Worm (Caenorhabditis elegans) whole organism, L1 larva: ENCODE results near the gene Y49E10.30.

Experiments
- C16A3.4 ChIP-seq: fragments of 150-350 bp; optimal IDR thresholded peaks from 2 replicates; lab custom pipeline; 2014; ENCODE audit warnings: missing biosample characterization, missing genetic modification characterization
- C34B4.2 ChIP-seq: sonication (generic microtip); optimal IDR thresholded peaks from 2 replicates; lab custom pipeline; 2017; ENCODE audit warnings: mild to moderate bottlenecking, missing genetic modification characterization, missing compliant biosample characterization
- F16B12.6 ChIP-seq: fragments of 150-350 bp; optimal IDR thresholded peaks from 2 replicates; lab custom pipeline; 2014; ENCODE audit warnings: missing biosample characterization, missing genetic modification characterization
- Y116A8C.19 ChIP-seq: sonication (generic microtip); optimal IDR thresholded peaks from 2 replicates; lab custom pipeline; 2016; ENCODE audit warnings: missing compliant biosample characterization, missing genetic modification characterization, borderline replicate concordance
- aha-1 ChIP-seq: fragments of 150-350 bp; optimal IDR thresholded peaks from 2 replicates; lab custom pipeline; 2014; ENCODE audit warnings: missing biosample characterization, missing genetic modification characterization
- alr-1 ChIP-seq: fragments of 200-800 bp; sonication (Bioruptor generic); optimal IDR thresholded peaks from 2 replicates; lab custom pipeline; 2018; ENCODE audit warnings: borderline replicate concordance, mild to moderate bottlenecking, missing genetic modification characterization, missing compliant biosample characterization
- aly-2 ChIP-seq: fragments of 150-350 bp; optimal IDR thresholded peaks from 2 replicates; lab custom pipeline; 2014; ENCODE audit warnings: missing biosample characterization, missing genetic modification characterization
- ama-1 ChIP-seq: fragments of 150-350 bp; optimal IDR thresholded peaks from 2 replicates; lab custom pipeline; 2014
- ceh-8 ChIP-seq: fragments of 200-800 bp; sonication (Bioruptor generic); optimal IDR thresholded peaks from 2 replicates; lab custom pipeline; 2018; ENCODE audit warnings: mild to moderate bottlenecking, missing genetic modification characterization, moderate library complexity, missing compliant biosample characterization
- ceh-82 ChIP-seq, 3 experiments: fragments of 150-350 bp in 1 of 3; sonication (generic microtip) in 2 of 3; optimal IDR thresholded peaks; 2 replicates each; lab custom pipeline; 2014 to 2017; ENCODE audit warnings: missing biosample characterization in 3 of 3, missing genetic modification characterization in 3 of 3
- dpl-1 ChIP-seq, 3 experiments: fragments of 150-350 bp in 2 of 3; sonication (generic microtip) in 1 of 3; optimal IDR thresholded peaks; 2 replicates each; lab custom pipeline; 2014 to 2017; ENCODE audit warnings: missing biosample characterization in 3 of 3, missing genetic modification characterization in 3 of 3, missing genetic modification reagents in 3 of 3
- efl-1 ChIP-seq, 4 experiments: fragments of 150-350 bp; optimal IDR thresholded peaks in 3 of 4; peaks in 1 of 4; 1 replicate in 1 of 4; 2 replicates in 3 of 4; lab custom pipeline; 2014; ENCODE audit warnings: missing biosample characterization in 2 of 4, missing genetic modification characterization in 2 of 4, missing genetic modification reagents in 2 of 4
- efl-3 ChIP-seq: fragments of 200-800 bp; sonication (Bioruptor generic); optimal IDR thresholded peaks from 2 replicates; lab custom pipeline; 2018; ENCODE audit warnings: mild to moderate bottlenecking, missing genetic modification characterization, missing compliant biosample characterization
- elt-2 ChIP-seq: sonication (generic microtip); optimal IDR thresholded peaks from 2 replicates; lab custom pipeline; 2016; ENCODE audit warnings: missing genetic modification characterization, mild to moderate bottlenecking, inconsistent platforms, missing compliant biosample characterization, missing genetic modification reagents
- elt-3 ChIP-seq, 6 experiments: fragments of 150-350 bp in 1 of 6; sonication (generic microtip); optimal IDR thresholded peaks; 2 replicates each; lab custom pipeline; 2017 to 2018; ENCODE audit warnings: missing biosample characterization in 6 of 6, missing genetic modification characterization in 6 of 6, inconsistent platforms in 1 of 6
- ets-5 ChIP-seq: fragments of 200-800 bp; sonication (Bioruptor generic); IDR thresholded peaks from 2 replicates; pipeline ENCODE4 v1.3.6; 2022; ENCODE audit warnings: missing genetic modification characterization, missing compliant biosample characterization
- fkh-10 ChIP-seq: sonication (generic microtip); optimal IDR thresholded peaks from 2 replicates; lab custom pipeline; 2017; ENCODE audit warnings: missing biosample characterization, missing genetic modification reagents, missing genetic modification characterization
- fkh-4 ChIP-seq: sonication (generic microtip); optimal IDR thresholded peaks from 2 replicates; lab custom pipeline; 2016; ENCODE audit warnings: missing compliant biosample characterization, missing genetic modification characterization, borderline replicate concordance
- fkh-8 ChIP-seq: sonication (generic microtip); optimal IDR thresholded peaks from 2 replicates; lab custom pipeline; 2016; ENCODE audit warnings: mild to moderate bottlenecking, missing genetic modification characterization, missing compliant biosample characterization
- grh-1 ChIP-seq: fragments of 200-800 bp; sonication (Bioruptor generic); IDR thresholded peaks from 2 replicates; pipeline ENCODE4 v1.3.6; 2022; ENCODE audit warnings: missing genetic modification reagents, missing genetic modification characterization, missing compliant biosample characterization
- hlh-17 ChIP-seq: fragments of 200-800 bp; sonication (Bioruptor generic); optimal IDR thresholded peaks from 2 replicates; lab custom pipeline; 2018; ENCODE audit warnings: missing genetic modification characterization, mild to moderate bottlenecking, missing compliant biosample characterization, moderate library complexity, borderline replicate concordance
- isw-1 ChIP-seq: fragments of 200-800 bp; sonication (Bioruptor generic); IDR thresholded peaks from 2 replicates; pipeline ENCODE4 v1.3.6; 2022; ENCODE audit warnings: missing genetic modification characterization, missing compliant biosample characterization
- jun-1 ChIP-seq: fragments of 150-350 bp; optimal IDR thresholded peaks from 2 replicates; lab custom pipeline; 2014; ENCODE audit warnings: missing biosample characterization, missing genetic modification reagents, missing genetic modification characterization
- lin-14 ChIP-seq: fragments of 200-800 bp; sonication (Bioruptor generic); optimal IDR thresholded peaks from 2 replicates; lab custom pipeline; 2018; ENCODE audit warnings: mild to moderate bottlenecking, missing genetic modification characterization, moderate library complexity, missing compliant biosample characterization
- lin-35 ChIP-seq, 2 experiments: fragments of 150-350 bp; optimal IDR thresholded peaks; 2 replicates each; lab custom pipeline; 2014; ENCODE audit warnings: missing biosample characterization in 2 of 2, missing genetic modification characterization in 2 of 2, missing genetic modification reagents in 2 of 2
- lin-39 ChIP-seq: fragments of 150-350 bp; optimal IDR thresholded peaks from 2 replicates; lab custom pipeline; 2014; ENCODE audit warnings: missing biosample characterization, missing genetic modification reagents, missing genetic modification characterization
- lsy-2 ChIP-seq, 2 experiments: fragments of 150-350 bp; optimal IDR thresholded peaks; 2 replicates each; lab custom pipeline; 2014; ENCODE audit warnings: missing biosample characterization in 2 of 2, missing genetic modification characterization in 2 of 2
- mef-2 ChIP-seq: fragments of 150-350 bp; optimal IDR thresholded peaks from 2 replicates; lab custom pipeline; 2014; ENCODE audit warnings: missing biosample characterization, missing genetic modification characterization
- nhr-12 ChIP-seq: sonication (generic microtip); optimal IDR thresholded peaks from 2 replicates; lab custom pipeline; 2017; ENCODE audit warnings: missing biosample characterization, missing genetic modification characterization
- nhr-20 ChIP-seq: sonication (generic microtip); optimal IDR thresholded peaks from 2 replicates; lab custom pipeline; 2016; ENCODE audit warnings: mild to moderate bottlenecking, missing genetic modification characterization, missing compliant biosample characterization
- nhr-237 ChIP-seq: fragments of 150-350 bp; optimal IDR thresholded peaks from 2 replicates; lab custom pipeline; 2014; ENCODE audit warnings: missing biosample characterization, missing genetic modification characterization
- nhr-28 ChIP-seq: fragments of 150-350 bp; optimal IDR thresholded peaks from 2 replicates; lab custom pipeline; 2014; ENCODE audit warnings: missing biosample characterization, missing genetic modification characterization
- nhr-47 ChIP-seq: sonication (generic microtip); optimal IDR thresholded peaks from 2 replicates; lab custom pipeline; 2016; ENCODE audit warnings: mild to moderate bottlenecking, missing genetic modification characterization, moderate library complexity, missing compliant biosample characterization
- nhr-71 ChIP-seq: sonication (generic microtip); optimal IDR thresholded peaks from 2 replicates; lab custom pipeline; 2016; ENCODE audit warnings: mild to moderate bottlenecking, missing genetic modification characterization, moderate library complexity, missing compliant biosample characterization
- nhr-76 ChIP-seq: sonication (generic microtip); optimal IDR thresholded peaks from 2 replicates; lab custom pipeline; 2017; ENCODE audit warnings: missing biosample characterization, missing genetic modification characterization
- nhr-77 ChIP-seq: fragments of 150-350 bp; optimal IDR thresholded peaks from 2 replicates; lab custom pipeline; 2014; ENCODE audit warnings: missing biosample characterization, missing genetic modification characterization
- nhr-84 ChIP-seq: sonication (generic microtip); optimal IDR thresholded peaks from 2 replicates; lab custom pipeline; 2017; ENCODE audit warnings: missing biosample characterization, missing genetic modification characterization
- skn-1 ChIP-seq: fragments of 150-350 bp; optimal IDR thresholded peaks from 2 replicates; lab custom pipeline; 2014; ENCODE audit warnings: missing biosample characterization, missing genetic modification characterization
- snpc-4 ChIP-seq: fragments of 150-350 bp; optimal IDR thresholded peaks from 2 replicates; lab custom pipeline; 2014; ENCODE audit warnings: missing biosample characterization, missing genetic modification characterization
- sox-4 ChIP-seq: sonication (generic microtip); optimal IDR thresholded peaks from 2 replicates; lab custom pipeline; 2016; ENCODE audit warnings: missing genetic modification characterization, missing compliant biosample characterization
- unc-130 ChIP-seq: fragments of 150-350 bp; optimal IDR thresholded peaks from 2 replicates; lab custom pipeline; 2017; ENCODE audit warnings: missing biosample characterization, missing genetic modification characterization, inconsistent platforms
- unc-30 ChIP-seq: sonication (generic microtip); optimal IDR thresholded peaks from 2 replicates; lab custom pipeline; 2017; ENCODE audit warnings: missing biosample characterization, missing genetic modification characterization
- unc-62 ChIP-seq: fragments of 150-350 bp; optimal IDR thresholded peaks from 2 replicates; lab custom pipeline; 2014; ENCODE audit warnings: missing biosample characterization, missing genetic modification reagents, missing genetic modification characterization
- unc-98 ChIP-seq: fragments of 200-800 bp; sonication (Bioruptor generic); IDR thresholded peaks from 2 replicates; pipeline ENCODE4 v1.3.6; 2022; ENCODE audit warnings: missing genetic modification characterization, missing compliant biosample characterization
- vab-15 ChIP-seq: sonication (generic microtip); optimal IDR thresholded peaks from 2 replicates; lab custom pipeline; 2017; ENCODE audit warnings: missing genotype, mild to moderate bottlenecking, missing genetic modification characterization, missing compliant biosample characterization
- xbp-1 ChIP-seq: sonication (generic microtip); optimal IDR thresholded peaks from 2 replicates; lab custom pipeline; 2016; ENCODE audit warnings: missing genetic modification characterization, missing compliant biosample characterization
- zag-1 ChIP-seq: fragments of 150-350 bp; optimal IDR thresholded peaks from 2 replicates; lab custom pipeline; 2014; ENCODE audit warnings: missing biosample characterization, missing genetic modification characterization
- zip-4 ChIP-seq: fragments of 200-800 bp; sonication (Bioruptor generic); optimal IDR thresholded peaks from 2 replicates; lab custom pipeline; 2018; ENCODE audit warnings: mild to moderate bottlenecking, missing genetic modification characterization, moderate library complexity, missing compliant biosample characterization
- ztf-11 ChIP-seq, 2 experiments: sonication (generic microtip); optimal IDR thresholded peaks; 2 replicates each; lab custom pipeline; 2016 to 2017; ENCODE audit warnings: missing genetic modification characterization in 2 of 2, missing biosample characterization in 1 of 2, missing compliant biosample characterization in 1 of 2
- ztf-4 ChIP-seq: fragments of 150-350 bp; optimal IDR thresholded peaks from 2 replicates; lab custom pipeline; 2014; ENCODE audit warnings: missing biosample characterization, missing genetic modification characterization

Y49E10.30 gene

DNA sequence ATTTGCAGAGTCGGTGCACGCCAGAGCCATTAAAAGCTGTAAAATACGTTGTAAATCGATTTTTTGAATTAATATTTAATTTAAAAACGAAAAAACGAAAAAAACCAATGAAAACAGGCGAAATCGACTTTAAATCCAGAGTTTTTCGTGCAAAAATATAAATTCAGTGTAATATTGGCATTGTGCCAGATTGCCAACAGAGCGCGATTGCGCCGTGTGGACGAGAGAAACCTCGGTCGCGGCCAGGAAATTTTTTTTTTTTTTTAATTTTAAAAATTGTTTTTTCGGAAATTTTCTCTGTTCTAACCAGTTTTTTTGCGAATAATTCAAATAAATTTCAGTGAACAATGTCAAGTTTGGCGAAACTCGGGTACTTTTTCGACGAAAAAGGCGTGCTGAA lies 35.4 kb upstream of the Y49E10.30 start, which contains the start of the genes pph-4.1 and Y75B8A.31 (continued):
- peak in 1 of 6 experiments; percentile 72 for TF ChIP-seq elt-3 (tag; optimal IDR thresholded peaks at IDR 0.05; lab: Kevin White, UChicago)
- TF ChIP-seq nhr-12 (tag; lab: Kevin White, UChicago), result no peak
- no peak for TF ChIP-seq mef-2
- peak; percentile 73 to 83 (median 75) for TF ChIP-seq dpl-1 (GFP tag; optimal IDR thresholded peaks at IDR 0.05; lab: Kevin White, UChicago)
- TF ChIP-seq elt-2 (tag; lab: Kevin White, UChicago), result peak; percentile 44
- TF ChIP-seq lin-14 (GFP tag; lab: Kevin White, UChicago), result no peak
- no peak for TF ChIP-seq ets-5 (GFP tag; lab: Robert Waterston, UW)
- no peak for TF ChIP-seq C34B4.2 (tag; lab: Kevin White, UChicago)
- peak; percentile 59 for TF ChIP-seq snpc-4
- TF ChIP-seq lin-35 (GFP tag; optimal IDR thresholded peaks at IDR 0.05; lab: Kevin White, UChicago), result peak; percentile 78 to 80
- TF ChIP-seq aly-2 (tag; lab: Kevin White, UChicago), result no peak
- TF ChIP-seq unc-30, result no peak
- TF ChIP-seq zag-1 (tag; lab: Kevin White, UChicago), result no peak
- no peak for TF ChIP-seq nhr-84 (tag; lab: Kevin White, UChicago)
- TF ChIP-seq jun-1 (tag; lab: Kevin White, UChicago), result peak; percentile 51
- TF ChIP-seq fkh-8 (tag; lab: Kevin White, UChicago), result peak; percentile 90
- TF ChIP-seq aha-1 (tag; lab: Kevin White, UChicago), result no peak
- TF ChIP-seq C16A3.4, result peak; percentile 55
- no peak for TF ChIP-seq ama-1 (lab: Kevin White, UChicago)
- no peak for TF ChIP-seq nhr-76 (tag; lab: Kevin White, UChicago)
- peak; percentile 78 for TF ChIP-seq isw-1 (GFP tag; lab: Robert Waterston, UW)
- peak; percentile 46; the same call in 1 of the 2 replicates for TF ChIP-seq grh-1 (GFP tag; lab: Robert Waterston, UW)
- TF ChIP-seq unc-130 (tag; lab: Kevin White, UChicago), result peak; percentile 91
- TF ChIP-seq sox-4 (tag; lab: Kevin White, UChicago), result peak; percentile 80
- TF ChIP-seq fkh-4 (tag; lab: Kevin White, UChicago), result peak; percentile 83
- peak; percentile 69 for TF ChIP-seq lin-39 (tag; lab: Kevin White, UChicago)
- no peak for TF ChIP-seq ztf-4
- peak; percentile 80 to 83 for TF ChIP-seq efl-1 (optimal IDR thresholded peaks at IDR 0.05; lab: Kevin White, UChicago)
- peak; percentile 79 to 97 for TF ChIP-seq efl-1 (GFP tag; optimal IDR thresholded peaks at IDR 0.05 in 1 of 2; lab: Kevin White, UChicago)
- no peak for TF ChIP-seq nhr-237 (tag; lab: Kevin White, UChicago)
- TF ChIP-seq ceh-8 (GFP tag; lab: Kevin White, UChicago), result no peak
- TF ChIP-seq ceh-82 (tag; optimal IDR thresholded peaks at IDR 0.05; lab: Kevin White, UChicago), result peak; percentile 80 to 89 (median 88)
- TF ChIP-seq vab-15 (tag; lab: Kevin White, UChicago), result peak; percentile 44
- TF ChIP-seq nhr-47 (tag; lab: Kevin White, UChicago), result peak; percentile 91
- TF ChIP-seq hlh-17, result no peak
- TF ChIP-seq Y116A8C.19 (tag; lab: Kevin White, UChicago), result peak; percentile 58
- TF ChIP-seq nhr-28 (tag; lab: Kevin White, UChicago), result no peak
- no peak for TF ChIP-seq alr-1 (tag; lab: Kevin White, UChicago)
- TF ChIP-seq nhr-20 (tag; lab: Kevin White, UChicago), result peak; percentile 88
- TF ChIP-seq nhr-77 (tag; lab: Kevin White, UChicago), result peak; percentile 19
- TF ChIP-seq ztf-11 (tag; optimal IDR thresholded peaks at IDR 0.05; lab: Kevin White, UChicago), result peak in 1 of 2 experiments; percentile 87
- TF ChIP-seq efl-3, result no peak
- TF ChIP-seq zip-4, result peak; percentile 1
- peak; percentile 85 for TF ChIP-seq unc-98 (GFP tag; lab: Robert Waterston, UW)
- peak; percentile 86 to 89 for TF ChIP-seq lsy-2 (tag; optimal IDR thresholded peaks at IDR 0.05; lab: Kevin White, UChicago)
- peak; percentile 89 for TF ChIP-seq skn-1 (tag; lab: Kevin White, UChicago)
- no peak for TF ChIP-seq fkh-10 (GFP tag; lab: Kevin White, UChicago)
- TF ChIP-seq F16B12.6, result peak; percentile 64
- TF ChIP-seq nhr-71 (tag; lab: Kevin White, UChicago), result peak; percentile 95
- peak; percentile 89 for TF ChIP-seq xbp-1 (tag; lab: Kevin White, UChicago)
- no peak for TF ChIP-seq unc-62 (GFP tag; lab: Kevin White, UChicago)
